Fruit fly (Drosophila melanogaster): ENCODE measurements around the gene Rpt3R.

Gene Rpt3R

dm6 chr3R:9759360-9760191 is 3.3 kb upstream of the Rpt3R start, which contains the start of gene Mpi (continued):
- TF ChIP-seq mld (GFP tag; IDR thresholded peaks at IDR 0.05; ENCODE audit: partially characterized antibody) (no peak), MBD-R2 (GFP tag; IDR thresholded peaks at IDR 0.05) (peak; percentile 73), CG11398 (GFP tag; optimal IDR thresholded peaks at IDR 0.05) (no peak), Gug (GFP tag; IDR thresholded peaks at IDR 0.05) (no peak), nmo (GFP tag; optimal IDR thresholded peaks at IDR 0.05) (peak; percentile 49), CG15601 (tag; optimal IDR thresholded peaks at IDR 0.05) (no peak), CG17328 (GFP tag; IDR thresholded peaks at IDR 0.05) (0 out of 2 replicates have a peak, but pooled peaks have one; percentile 12), CG2116 (GFP tag; optimal IDR thresholded peaks at IDR 0.05) (peak; percentile 66), Optix (GFP tag; IDR thresholded peaks at IDR 0.05) (no peak), CG12299 (tag; optimal IDR thresholded peaks at IDR 0.05) (peak; percentile 36), Jarid2 (GFP tag; optimal IDR thresholded peaks at IDR 0.05) (no peak), al (GFP tag; IDR thresholded peaks at IDR 0.05) (no peak), Nf-YC (tag; optimal IDR thresholded peaks at IDR 0.05) (no peak), trem (tag; optimal IDR thresholded peaks at IDR 0.05) (peak; percentile 58), YL-1 (GFP tag; optimal IDR thresholded peaks at IDR 0.05) (peak; percentile 88), CG10979 (tag; optimal IDR thresholded peaks at IDR 0.05) (peak; percentile 44), E2f2 (GFP tag; IDR thresholded peaks at IDR 0.05) (peak; percentile 46; the same call in 1 of the 2 replicates), Sry-β (GFP tag; optimal IDR thresholded peaks at IDR 0.05) (no peak), CG10274 (GFP tag; optimal IDR thresholded peaks at IDR 0.05) (no peak), Rfx (GFP tag; IDR thresholded peaks at IDR 0.05) (peak; percentile 43), nerfin-1 (tag; optimal IDR thresholded peaks at IDR 0.05) (peak; percentile 8), klu (GFP tag; IDR thresholded peaks at IDR 0.05) (no peak), CG12942 (GFP tag; optimal IDR thresholded peaks at IDR 0.05) (peak; percentile 29), sim (GFP tag; IDR thresholded peaks at IDR 0.05) (no peak), Side (GFP tag; optimal IDR thresholded peaks at IDR 0.05) (no peak), aop (GFP tag; IDR thresholded peaks at IDR 0.05) (no peak), CG14014 (GFP tag; IDR thresholded peaks at IDR 0.05) (0 out of 2 replicates have a peak, but pooled peaks have one; percentile 22), NfI (GFP tag; optimal IDR thresholded peaks at IDR 0.05) (no peak), Scr (GFP tag; IDR thresholded peaks at IDR 0.05; ENCODE audit: partially characterized antibody) (peak; percentile 66), CG16815 (GFP tag; optimal IDR thresholded peaks at IDR 0.05) (no peak), CG1233 (GFP tag; optimal IDR thresholded peaks at IDR 0.05) (peak; percentile 18), CG10654 (GFP tag; optimal IDR thresholded peaks at IDR 0.05) (no peak), pzg (GFP tag; optimal IDR thresholded peaks at IDR 0.05) (peak; percentile 54), phol (tag; optimal IDR thresholded peaks at IDR 0.05) (peak; percentile 51), trh (GFP tag; optimal IDR thresholded peaks at IDR 0.05) (no peak), maf-S (GFP tag; optimal IDR thresholded peaks at IDR 0.05) (no peak), CG18476 (GFP tag; optimal IDR thresholded peaks at IDR 0.05) (no peak), wdn (GFP tag; IDR thresholded peaks at IDR 0.05) (no peak), H2.0 (GFP tag; IDR thresholded peaks at IDR 0.05) (no peak), Spps (tag; optimal IDR thresholded peaks at IDR 0.05) (no peak), CG6272 (GFP tag; IDR thresholded peaks at IDR 0.05) (no peak), ranshi (GFP tag; IDR thresholded peaks at IDR 0.05) (no peak), gsb (GFP tag; IDR thresholded peaks at IDR 0.05) (no peak), zfh1 (GFP tag; IDR thresholded peaks at IDR 0.05) (peak; percentile 43; the same call in 1 of the 3 replicates), MTF-1 (GFP tag; optimal IDR thresholded peaks at IDR 0.05; ENCODE audit: borderline replicate concordance) (no peak), gsb-n (tag; optimal IDR thresholded peaks at IDR 0.05) (no peak), Dad (GFP tag; optimal IDR thresholded peaks at IDR 0.05) (no peak), exex (tag; optimal IDR thresholded peaks at IDR 0.05) (no peak), stc (GFP tag; IDR thresholded peaks at IDR 0.05) (no peak), CG3407 (GFP tag; optimal IDR thresholded peaks at IDR 0.05) (no peak)
